Fruit fly (Drosophila melanogaster) whole organism: Measurements from ENCODE around the gene Cf2.

Experiments
- EcR ChIP-seq, 2 experiments: fragments of >200 bp; optimal IDR thresholded peaks; 2 replicates each; lab custom pipeline; 2017; ENCODE audit warnings: missing biosample characterization in 2 of 2, missing genetic modification characterization in 2 of 2, missing genetic modification reagents in 2 of 2
- pan ChIP-seq: fragments of >200 bp; optimal IDR thresholded peaks from 2 replicates; lab custom pipeline; 2017
- psq ChIP-seq: fragments of >200 bp; optimal IDR thresholded peaks from 2 replicates; lab custom pipeline; 2017

dm6 chr2L:4932284-4932683 is 49.4 kb upstream of the Cf2 start, which contains the start of gene hoe1:
- no peak for TF ChIP-seq pan (lab: Kevin White, UChicago)
- no peak for TF ChIP-seq EcR (GFP tag; optimal IDR thresholded peaks at IDR 0.05; lab: Kevin White, UChicago)
- no peak for TF ChIP-seq psq
